Fruit fly (Drosophila melanogaster) whole organism, embryonic: Measurements from ENCODE around the gene Kdm2.

Experiments
- ATbp ChIP-seq: fragments of 200-800 bp; sonication (Bioruptor generic); optimal IDR thresholded peaks from 2 replicates; lab custom pipeline; 2017; ENCODE audit warnings: missing biosample characterization, mild to moderate bottlenecking, missing genetic modification characterization, missing genetic modification reagents
- Bgb ChIP-seq: fragments of 200-800 bp; sonication (Bioruptor generic); IDR thresholded peaks from 2 replicates; pipeline ENCODE4 v1.3.6; 2022; ENCODE audit warnings: missing biosample characterization, missing genetic modification characterization; ENCODE audit not compliant: partially characterized antibody
- BtbVII ChIP-seq: fragments of 200-800 bp; sonication (Bioruptor generic); optimal IDR thresholded peaks from 3 replicates; lab custom pipeline; 2017; ENCODE audit warnings: missing biosample characterization, mild to moderate bottlenecking, missing genetic modification characterization
- CG10366 ChIP-seq: fragments of 200-800 bp; sonication (Bioruptor generic); IDR thresholded peaks from 2 replicates; pipeline ENCODE4 v1.3.6; 2022; ENCODE audit warnings: missing biosample characterization, missing genetic modification characterization
- CG11093 ChIP-seq: fragments of 200-800 bp; sonication (Bioruptor generic); IDR thresholded peaks from 3 replicates; pipeline ENCODE4 v1.3.6; 2022; ENCODE audit warnings: missing biosample characterization, missing genetic modification characterization
- CG11695 ChIP-seq: fragments of 200-800 bp; sonication (Bioruptor generic); IDR thresholded peaks from 3 replicates; pipeline ENCODE4 v1.3.6; 2022; ENCODE audit warnings: missing biosample characterization, missing genetic modification characterization
- CG11696 ChIP-seq: fragments of 200-800 bp; sonication (Bioruptor generic); IDR thresholded peaks from 2 replicates; pipeline ENCODE4 v1.3.6; 2022; ENCODE audit warnings: missing biosample characterization, missing genetic modification characterization
- CG1233 ChIP-seq: fragments of 200-800 bp; sonication (Bioruptor generic); optimal IDR thresholded peaks from 4 replicates; lab custom pipeline; 2018; ENCODE audit warnings: missing biosample characterization, mild to moderate bottlenecking, missing genetic modification characterization
- CG12942 ChIP-seq: fragments of 200-800 bp; sonication (Bioruptor generic); optimal IDR thresholded peaks from 3 replicates; lab custom pipeline; 2016; ENCODE audit warnings: missing biosample characterization, missing genetic modification characterization
- CG13123 ChIP-seq: fragments of 200-800 bp; sonication (Bioruptor generic); optimal IDR thresholded peaks from 2 replicates; lab custom pipeline; 2016; ENCODE audit warnings: missing biosample characterization, missing genetic modification characterization
- CG14014 ChIP-seq: fragments of 200-800 bp; sonication (Bioruptor generic); IDR thresholded peaks from 2 replicates; pipeline ENCODE4 v1.3.6; 2022; ENCODE audit warnings: missing biosample characterization, missing genetic modification characterization
- CG15073 ChIP-seq: fragments of 200-800 bp; sonication (Bioruptor generic); optimal IDR thresholded peaks from 2 replicates; lab custom pipeline; 2016; ENCODE audit warnings: missing biosample characterization, missing genetic modification characterization
- CG1602 ChIP-seq: fragments of 200-800 bp; sonication (Bioruptor generic); optimal IDR thresholded peaks from 3 replicates; lab custom pipeline; 2016; ENCODE audit warnings: missing biosample characterization, missing genetic modification characterization
- CG17359 ChIP-seq: fragments of 200-800 bp; sonication (Bioruptor generic); optimal IDR thresholded peaks from 3 replicates; lab custom pipeline; 2018; ENCODE audit warnings: missing biosample characterization, mild to moderate bottlenecking, missing genetic modification characterization, moderate library complexity
- CG17568 ChIP-seq: fragments of 200-800 bp; sonication (Bioruptor generic); optimal IDR thresholded peaks from 2 replicates; lab custom pipeline; 2018; ENCODE audit warnings: missing biosample characterization, mild to moderate bottlenecking, missing genetic modification characterization, moderate library complexity
- CG2120 ChIP-seq: fragments of 200-800 bp; sonication (Bioruptor generic); optimal IDR thresholded peaks from 3 replicates; lab custom pipeline; 2016; ENCODE audit warnings: missing biosample characterization, missing genetic modification characterization
- CG32767 ChIP-seq: fragments of 200-800 bp; sonication (Bioruptor generic); IDR thresholded peaks from 2 replicates; pipeline ENCODE4 v1.3.6; 2022; ENCODE audit warnings: missing biosample characterization, missing genetic modification characterization
- CG3407 ChIP-seq: fragments of 200-800 bp; sonication (Bioruptor generic); optimal IDR thresholded peaks from 2 replicates; lab custom pipeline; 2018; ENCODE audit warnings: missing biosample characterization, mild to moderate bottlenecking, missing genetic modification characterization
- CG34224 ChIP-seq: fragments of 200-800 bp; sonication (Bioruptor generic); IDR thresholded peaks from 3 replicates; pipeline ENCODE4 v1.3.6; 2022; ENCODE audit warnings: missing biosample characterization, missing genetic modification characterization; ENCODE audit not compliant: partially characterized antibody
- CG3995 ChIP-seq: fragments of 200-800 bp; sonication (Bioruptor generic); optimal IDR thresholded peaks from 3 replicates; lab custom pipeline; 2016; ENCODE audit warnings: missing biosample characterization, missing genetic modification characterization
- CG4617 ChIP-seq: fragments of 200-800 bp; sonication (Bioruptor generic); optimal IDR thresholded peaks from 3 replicates; lab custom pipeline; 2016; ENCODE audit warnings: missing biosample characterization, missing genetic modification characterization, borderline replicate concordance
- CG6272 ChIP-seq: fragments of 200-800 bp; sonication (Bioruptor generic); IDR thresholded peaks from 2 replicates; pipeline ENCODE4 v1.3.6; 2022; ENCODE audit warnings: missing biosample characterization, missing genetic modification characterization
- Dek ChIP-seq: fragments of 200-800 bp; sonication (Bioruptor generic); optimal IDR thresholded peaks from 3 replicates; lab custom pipeline; 2019; ENCODE audit warnings: missing biosample characterization, mild to moderate bottlenecking, missing genetic modification characterization, moderate library complexity
- Doc3 ChIP-seq: fragments of 200-800 bp; sonication (Bioruptor generic); IDR thresholded peaks from 3 replicates; pipeline ENCODE4 v1.3.6; 2022; ENCODE audit warnings: missing biosample characterization, missing genetic modification characterization; ENCODE audit not compliant: partially characterized antibody
- Dp ChIP-seq: fragments of 200-800 bp; sonication (Bioruptor generic); optimal IDR thresholded peaks from 2 replicates; lab custom pipeline; 2018; ENCODE audit warnings: missing biosample characterization, mild to moderate bottlenecking, missing genetic modification characterization, moderate library complexity
- Hey ChIP-seq: fragments of 200-800 bp; sonication (Bioruptor generic); optimal IDR thresholded peaks from 3 replicates; lab custom pipeline; 2018; ENCODE audit warnings: missing biosample characterization, mild to moderate bottlenecking, missing genetic modification characterization
- Mrtf ChIP-seq: fragments of 200-800 bp; sonication (Bioruptor generic); IDR thresholded peaks from 3 replicates; pipeline ENCODE4 v1.3.6; 2022; ENCODE audit warnings: missing biosample characterization, missing genetic modification characterization
- PHDP ChIP-seq: fragments of 200-800 bp; sonication (Bioruptor generic); optimal IDR thresholded peaks from 3 replicates; lab custom pipeline; 2018; ENCODE audit warnings: missing biosample characterization, mild to moderate bottlenecking, missing genetic modification characterization, moderate library complexity
- Poxn ChIP-seq: fragments of 200-800 bp; sonication (Bioruptor generic); IDR thresholded peaks from 2 replicates; pipeline ENCODE4 v1.3.6; 2022; ENCODE audit warnings: missing biosample characterization, missing genetic modification characterization
- Ptx1 ChIP-seq: fragments of 200-800 bp; sonication (Bioruptor generic); IDR thresholded peaks from 2 replicates; pipeline ENCODE4 v1.3.6; 2022; ENCODE audit warnings: missing biosample characterization, missing genetic modification characterization
- Sox100B ChIP-seq: fragments of 200-800 bp; sonication (Bioruptor generic); optimal IDR thresholded peaks from 3 replicates; lab custom pipeline; 2018; ENCODE audit warnings: missing biosample characterization, mild to moderate bottlenecking, missing genetic modification characterization
- Sry-β ChIP-seq: fragments of 200-800 bp; sonication (Bioruptor generic); optimal IDR thresholded peaks from 2 replicates; lab custom pipeline; 2018; ENCODE audit warnings: missing biosample characterization, mild to moderate bottlenecking, missing genetic modification characterization, moderate library complexity
- Xbp1 ChIP-seq: fragments of 200-800 bp; sonication (Bioruptor generic); optimal IDR thresholded peaks from 3 replicates; lab custom pipeline; 2016; ENCODE audit warnings: missing biosample characterization, mild to moderate bottlenecking, missing genetic modification characterization
- amos ChIP-seq: fragments of 200-800 bp; sonication (Bioruptor generic); IDR thresholded peaks from 2 replicates; pipeline ENCODE4 v1.3.6; 2022; ENCODE audit warnings: missing biosample characterization, missing genetic modification characterization; ENCODE audit not compliant: partially characterized antibody
- bsh ChIP-seq, 2 experiments: fragments of 200-800 bp; sonication (Bioruptor generic); optimal IDR thresholded peaks; 2 replicates each; lab custom pipeline; 2017 to 2018; ENCODE audit warnings: mild to moderate bottlenecking in 2 of 2, missing biosample characterization in 2 of 2, missing genetic modification characterization in 2 of 2, moderate library complexity in 1 of 2
- chinmo ChIP-seq: fragments of 200-800 bp; sonication (Bioruptor generic); IDR thresholded peaks from 4 replicates; pipeline ENCODE4 v1.3.6; 2022; ENCODE audit warnings: missing biosample characterization, missing genetic modification characterization; ENCODE audit not compliant: partially characterized antibody
- eve ChIP-seq, 2 experiments: fragments of >200 bp; optimal IDR thresholded peaks; 2 replicates each; lab custom pipeline; 2017; ENCODE audit warnings: missing biosample characterization in 2 of 2, missing genetic modification characterization in 2 of 2
- jing ChIP-seq: fragments of 200-800 bp; sonication (Bioruptor generic); optimal IDR thresholded peaks from 2 replicates; lab custom pipeline; 2018; ENCODE audit warnings: missing biosample characterization, mild to moderate bottlenecking, missing genetic modification characterization
- kah ChIP-seq: fragments of 200-800 bp; sonication (Bioruptor generic); optimal IDR thresholded peaks from 2 replicates; lab custom pipeline; 2018; ENCODE audit warnings: missing biosample characterization, mild to moderate bottlenecking, missing genetic modification characterization
- lmd ChIP-seq: fragments of 200-800 bp; sonication (Bioruptor generic); IDR thresholded peaks from 2 replicates; pipeline ENCODE4 v1.3.6; 2022; ENCODE audit warnings: missing biosample characterization, missing genetic modification characterization
- nmo ChIP-seq: fragments of 200-800 bp; sonication (Bioruptor generic); optimal IDR thresholded peaks from 2 replicates; lab custom pipeline; 2018; ENCODE audit warnings: missing biosample characterization, mild to moderate bottlenecking, missing genetic modification characterization, moderate library complexity
- pho ChIP-seq: fragments of 200-800 bp; sonication (Bioruptor generic); optimal IDR thresholded peaks from 2 replicates; lab custom pipeline; 2016; ENCODE audit warnings: missing biosample characterization, missing genetic modification characterization
- prd ChIP-seq, 3 experiments: fragments of >200 bp in 2 of 3; fragments of 200-800 bp in 1 of 3; sonication (Bioruptor generic) in 1 of 3; optimal IDR thresholded peaks in 2 of 3; IDR thresholded peaks in 1 of 3; 2 replicates in 2 of 3; 3 replicates in 1 of 3; pipeline versions ENCODE4 v1.3.6 to Lab custom; 2017 to 2022; ENCODE audit warnings: missing biosample characterization in 1 of 3, missing genetic modification characterization in 1 of 3
- row ChIP-seq: fragments of 200-800 bp; sonication (Bioruptor generic); IDR thresholded peaks from 3 replicates; pipeline ENCODE4 v1.3.6; 2022; ENCODE audit warnings: missing biosample characterization, missing genetic modification characterization
- sim ChIP-seq: fragments of 200-800 bp; sonication (Bioruptor generic); IDR thresholded peaks from 2 replicates; pipeline ENCODE4 v1.3.6; 2022; ENCODE audit warnings: missing biosample characterization, missing genetic modification characterization
- sisA ChIP-seq: fragments of 200-800 bp; sonication (Bioruptor generic); IDR thresholded peaks from 2 replicates; pipeline ENCODE4 v1.3.6; 2022; ENCODE audit warnings: missing biosample characterization, missing genetic modification characterization
- sqz ChIP-seq: fragments of 200-800 bp; sonication (Bioruptor generic); optimal IDR thresholded peaks from 3 replicates; lab custom pipeline; 2018; ENCODE audit warnings: missing biosample characterization, mild to moderate bottlenecking, missing genetic modification characterization
- wor ChIP-seq: fragments of 200-800 bp; sonication (Bioruptor generic); IDR thresholded peaks from 2 replicates; pipeline ENCODE4 v1.3.6; 2022; ENCODE audit warnings: missing biosample characterization, missing genetic modification characterization
- yki ChIP-seq: fragments of >200 bp; optimal IDR thresholded peaks from 3 replicates; lab custom pipeline; 2018
- zen ChIP-seq: fragments of 200-800 bp; sonication (Bioruptor generic); optimal IDR thresholded peaks from 3 replicates; lab custom pipeline; 2018; ENCODE audit warnings: missing biosample characterization, mild to moderate bottlenecking, missing genetic modification characterization, moderate library complexity
- zf30C ChIP-seq: fragments of 200-800 bp; sonication (Bioruptor generic); optimal IDR thresholded peaks from 3 replicates; lab custom pipeline; 2018; ENCODE audit warnings: missing biosample characterization, mild to moderate bottlenecking, missing genetic modification characterization

Kdm2 gene

DNA sequence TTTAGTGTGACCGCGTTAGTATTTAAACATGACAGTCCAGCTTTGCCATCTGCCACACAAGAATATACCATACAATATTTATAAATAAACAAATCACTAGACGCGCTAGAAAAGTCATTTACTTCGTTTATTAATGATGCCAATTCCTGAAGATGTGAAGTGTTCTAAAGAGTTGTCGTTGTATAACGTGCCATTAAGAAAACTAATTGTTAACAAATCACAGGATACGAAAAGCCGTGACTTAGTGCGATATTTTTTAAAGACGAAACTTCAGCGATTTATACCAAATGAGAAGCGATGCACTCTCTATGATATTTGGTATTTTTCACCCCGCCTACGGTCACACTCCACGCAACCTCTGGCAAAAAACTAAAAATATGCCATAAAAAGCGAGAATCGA, 12.8 kb upstream of the Kdm2 start, which contains the start of gene neur (continued):
- TF ChIP-seq CG11696 (GFP tag; lab: Robert Waterston, UW) (no peak), eve (GFP tag; optimal IDR thresholded peaks at IDR 0.05; lab: Kevin White, UChicago) (no peak), Poxn (GFP tag; lab: Robert Waterston, UW) (no peak), wor (GFP tag; lab: Robert Waterston, UW) (no peak), CG13123 (no peak), BtbVII (GFP tag; lab: Kevin White, UChicago) (peak; percentile 4), chinmo (GFP tag; lab: Robert Waterston, UW) (0 out of 4 replicates have a peak, but pooled peaks have one; percentile 66), CG12942 (no peak), CG14014 (no peak), sqz (no peak), Bgb (GFP tag; lab: Robert Waterston, UW) (peak; percentile 67), CG11093 (GFP tag; lab: Robert Waterston, UW) (no peak), sim (GFP tag; lab: Robert Waterston, UW) (no peak), Mrtf (GFP tag; lab: Robert Waterston, UW) (no peak), CG1233 (GFP tag; lab: Kevin White, UChicago) (no peak), CG3995 (GFP tag; lab: Kevin White, UChicago) (peak; percentile 99), CG4617 (GFP tag; lab: Kevin White, UChicago) (peak; percentile 58), pho (GFP tag; lab: Kevin White, UChicago) (no peak), row (GFP tag; lab: Robert Waterston, UW) (peak; percentile 77), amos (peak; percentile 77), Dp (peak; percentile 35), CG17568 (GFP tag; lab: Kevin White, UChicago) (no peak), bsh (GFP tag; optimal IDR thresholded peaks at IDR 0.05; lab: Kevin White, UChicago) (no peak), sisA (GFP tag; lab: Robert Waterston, UW) (no peak), Xbp1 (GFP tag; lab: Kevin White, UChicago) (no peak), lmd (GFP tag; lab: Robert Waterston, UW) (no peak), Dek (no peak), CG11695 (GFP tag; lab: Robert Waterston, UW) (no peak), CG1602 (GFP tag; lab: Kevin White, UChicago) (peak; percentile 2), Sry-β (no peak), CG10366 (GFP tag; lab: Robert Waterston, UW) (no peak), Doc3 (GFP tag; lab: Robert Waterston, UW) (peak; percentile 59), PHDP (tag; lab: Kevin White, UChicago) (peak; percentile 13), CG15073 (no peak), CG32767 (GFP tag; lab: Robert Waterston, UW) (no peak), zf30C (no peak), yki (no peak), Hey (tag; lab: Kevin White, UChicago) (no peak), CG34224 (peak; percentile 59), nmo (GFP tag; lab: Kevin White, UChicago) (peak; percentile 72), ATbp (GFP tag; lab: Kevin White, UChicago) (no peak), zen (peak; percentile 11), CG6272 (GFP tag; lab: Robert Waterston, UW) (no peak), CG3407 (peak; percentile 0), CG17359 (tag; lab: Kevin White, UChicago) (no peak), Ptx1 (no peak), Sox100B (peak; percentile 8), kah (GFP tag; lab: Kevin White, UChicago) (no peak), CG2120 (GFP tag; lab: Kevin White, UChicago) (peak; percentile 19), prd (optimal IDR thresholded peaks at IDR 0.05; lab: Kevin White, UChicago) (no peak), prd (GFP tag; IDR thresholded peaks at IDR 0.05; lab: Robert Waterston, UW) (no peak), jing (GFP tag; lab: Kevin White, UChicago) (no peak)
